Worm (Caenorhabditis elegans) whole organism, L4/young adult: ENCODE results near the gene acs-18.
A peak's percentile ranks its signal among the peaks of the same experiment; 100 is the strongest.

Source experiments
- W03F9.2 ChIP-seq: fragments of 150-350 bp; optimal IDR thresholded peaks from 2 replicates; lab custom pipeline; 2014; ENCODE audit warnings: missing biosample characterization, missing genetic modification characterization
- dao-5 ChIP-seq: sonication (generic microtip); optimal IDR thresholded peaks from 2 replicates; lab custom pipeline; 2016; ENCODE audit warnings: missing genotype, missing genetic modification characterization, moderate library complexity, missing compliant biosample characterization
- him-1 ChIP-seq: sonication (generic microtip); optimal IDR thresholded peaks from 2 replicates; lab custom pipeline; 2016; ENCODE audit warnings: missing genotype, missing genetic modification reagents, missing genetic modification characterization, missing compliant biosample characterization

Gene acs-18

ce11 chrIV:10313565-10313964 lies at the start of gene acs-18:
acs-18 (minus strand) TSS chrIV:10313665.
- TF ChIP-seq him-1 (tag; lab: Kevin White, UChicago) (no peak), dao-5 (tag; lab: Kevin White, UChicago) (no peak), W03F9.2 (tag; lab: Kevin White, UChicago) (no peak)

- TF ChIP-seq dao-5 (tag; lab: Kevin White, UChicago) (no peak), W03F9.2 (tag; lab: Kevin White, UChicago) (no peak), him-1 (tag; lab: Kevin White, UChicago) (no peak)
These were observed 46.9 kb upstream of the acs-18 start, which contains the start of gene ugt-59 for ce11 chrIV:10360336-10360735. ugt-59 (plus strand) TSS chrIV:10360636.

- TF ChIP-seq dao-5 (tag; lab: Kevin White, UChicago) (no peak), W03F9.2 (tag; lab: Kevin White, UChicago) (no peak), him-1 (tag; lab: Kevin White, UChicago) (no peak)
These were observed 44.4 kb upstream of the acs-18 start, which contains the start of gene gkow-1 for ce11 chrIV:10357842-10358241. gkow-1 (plus strand) TSS chrIV:10358142.

ce11 chrIV:10357072-10357471 lies 43.6 kb upstream of the acs-18 start, which contains the start of gene R11A8.1:
R11A8.1 (minus strand) TSS chrIV:10357172.
- no peak for TF ChIP-seq W03F9.2 (tag; lab: Kevin White, UChicago)
- TF ChIP-seq dao-5 (tag; lab: Kevin White, UChicago), result no peak
- no peak for TF ChIP-seq him-1 (tag; lab: Kevin White, UChicago)

- TF ChIP-seq W03F9.2 (tag; lab: Kevin White, UChicago) (no peak), him-1 (tag; lab: Kevin White, UChicago) (no peak), dao-5 (tag; lab: Kevin White, UChicago) (no peak)
These were observed 38.8 kb upstream of the acs-18 start, which contains the start of gene Y43C5B.2 for ce11 chrIV:10352243-10352642. Y43C5B.2 (minus strand) TSS chrIV:10352343.

- TF ChIP-seq dao-5 (tag; lab: Kevin White, UChicago) (no peak), W03F9.2 (tag; lab: Kevin White, UChicago) (no peak), him-1 (tag; lab: Kevin White, UChicago) (no peak)
These were observed 36.6 kb upstream of the acs-18 start, which contains the start of the genes unc-43 and Y43C5B.3 for ce11 chrIV:10349871-10350640. unc-43 (minus strand) TSS chrIV:10350217. Y43C5B.3 (plus strand) TSS chrIV:10350590.

- no peak for TF ChIP-seq W03F9.2 (tag; lab: Kevin White, UChicago)
- no peak for TF ChIP-seq him-1 (tag; lab: Kevin White, UChicago)
- no peak for TF ChIP-seq dao-5 (tag; lab: Kevin White, UChicago)
These were observed 34.1 kb upstream of the acs-18 start for ce11 chrIV:10347528-10347927.

- TF ChIP-seq him-1 (tag; lab: Kevin White, UChicago), result no peak
- no peak for TF ChIP-seq dao-5 (tag; lab: Kevin White, UChicago)
- TF ChIP-seq W03F9.2 (tag; lab: Kevin White, UChicago), result no peak
These were observed 33.5 kb upstream of the acs-18 start for ce11 chrIV:10346948-10347347.

ce11 chrIV:10345990-10346389 lies 32.5 kb upstream of the acs-18 start:
- TF ChIP-seq dao-5 (tag; lab: Kevin White, UChicago), result no peak
- peak; percentile 32 for TF ChIP-seq him-1 (tag; lab: Kevin White, UChicago)
- peak; percentile 7 for TF ChIP-seq W03F9.2 (tag; lab: Kevin White, UChicago)

ce11 chrIV:10345486-10345885 lies 32.0 kb upstream of the acs-18 start:
- TF ChIP-seq him-1 (tag; lab: Kevin White, UChicago) (no peak), dao-5 (tag; lab: Kevin White, UChicago) (no peak), W03F9.2 (tag; lab: Kevin White, UChicago) (no peak)

ce11 chrIV:10344621-10345020 lies 31.2 kb upstream of the acs-18 start:
- TF ChIP-seq W03F9.2 (tag; lab: Kevin White, UChicago) (no peak), him-1 (tag; lab: Kevin White, UChicago) (peak; percentile 1)

ce11 chrIV:10342361-10342706 lies 28.9 kb upstream of the acs-18 start:
- TF ChIP-seq dao-5 (tag; lab: Kevin White, UChicago) (no peak), W03F9.2 (tag; lab: Kevin White, UChicago) (peak; percentile 27)

- TF ChIP-seq him-1 (tag; lab: Kevin White, UChicago) (peak; percentile 9), W03F9.2 (tag; lab: Kevin White, UChicago) (no peak)
These were observed 28.3 kb upstream of the acs-18 start for ce11 chrIV:10341618-10342360.
